Worm (Caenorhabditis elegans) whole organism, L2 larva: Measurements from ENCODE around the gene srg-21.

Source experiments
- aly-2 ChIP-seq: fragments of 150-350 bp; optimal IDR thresholded peaks from 2 replicates; lab custom pipeline; 2014; ENCODE audit warnings: missing biosample characterization, missing genetic modification characterization
- lsy-2 ChIP-seq, 2 experiments: fragments of 150-350 bp in 1 of 2; sonication (generic microtip) in 1 of 2; optimal IDR thresholded peaks; 2 replicates each; lab custom pipeline; 2014 to 2017; ENCODE audit warnings: missing biosample characterization in 2 of 2, missing genetic modification characterization in 2 of 2

DNA sequence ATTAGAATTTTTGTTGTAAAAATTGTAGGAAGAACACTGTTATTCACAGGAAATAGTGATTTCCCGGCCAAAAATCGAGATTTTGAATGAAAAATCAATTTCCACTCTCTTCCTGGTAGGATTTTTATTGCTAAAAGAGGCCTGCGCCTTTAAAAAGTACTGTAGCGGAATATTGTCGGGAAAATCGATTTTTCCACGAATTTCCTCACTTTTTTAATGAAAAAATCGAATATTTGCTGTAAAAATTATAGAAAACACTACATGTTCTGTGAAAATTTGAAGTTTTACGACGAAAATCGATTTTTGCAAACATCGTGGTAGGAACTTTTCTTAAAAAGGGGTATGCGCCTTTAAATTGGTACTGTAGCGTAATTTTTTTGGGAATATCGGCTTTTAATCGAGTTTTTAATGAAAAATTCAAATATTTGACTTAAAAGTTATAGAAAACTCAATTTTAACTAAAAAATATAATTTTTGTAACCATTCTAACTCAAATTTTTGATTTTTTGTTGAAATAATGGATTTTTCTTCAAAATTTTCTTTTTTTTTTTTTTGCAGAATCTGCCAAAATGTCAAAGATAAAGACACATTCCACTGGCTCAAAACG lies 34.8 kb downstream of the srg-21 start, which contains the start of gene lin-8:
- TF ChIP-seq aly-2 (tag; lab: Kevin White, UChicago) (no peak), lsy-2 (tag; optimal IDR thresholded peaks at IDR 0.05; lab: Kevin White, UChicago) (no peak)
